Worm (Caenorhabditis elegans) whole organism, L4 larva: Measurements from ENCODE around the gene Y46E12A.5.
"Not testable (repeated sequence)": the region's sequence is repeated elsewhere in the genome, so short reads cannot be mapped to it uniquely, and the experiment has no call there.

ENCODE experiments used
- F26F4.8 ChIP-seq: fragments of 200-800 bp; sonication (Bioruptor generic); conservative IDR thresholded peaks from 2 replicates; pipeline ENCODE4 v1.3.6; 2022; ENCODE audit warnings: missing genetic modification characterization, missing compliant biosample characterization
- aha-1 ChIP-seq: fragments of 150-350 bp; peaks from one replicate; lab custom pipeline; 2014; ENCODE audit warnings: missing biosample characterization, missing genetic modification characterization
- nhr-111 ChIP-seq: fragments of 200-800 bp; sonication (Bioruptor generic); optimal IDR thresholded peaks from 2 replicates; lab custom pipeline; 2018; ENCODE audit warnings: mild to moderate bottlenecking, missing genetic modification characterization, missing compliant biosample characterization
- pha-4 ChIP-seq, 2 experiments: fragments of 150-350 bp in 1 of 2; fragments of 200-800 bp in 1 of 2; sonication (Bioruptor generic) in 1 of 2; IDR thresholded peaks in 1 of 2; optimal IDR thresholded peaks in 1 of 2; 2 replicates each; pipeline versions ENCODE4 v1.3.6 to Lab custom; 2014 to 2022; ENCODE audit warnings: missing genetic modification characterization in 2 of 2, missing genetic modification reagents in 2 of 2, missing biosample characterization in 1 of 2, missing compliant biosample characterization in 1 of 2
- tra-1 ChIP-seq: fragments of 200-800 bp; sonication (Bioruptor generic); IDR thresholded peaks from 2 replicates; pipeline ENCODE4 v1.3.6; 2022; ENCODE audit warnings: missing genetic modification reagents, missing genetic modification characterization, missing compliant biosample characterization

- not testable (repeated sequence) for TF ChIP-seq nhr-111 (GFP tag; lab: Kevin White, UChicago); pha-4 (GFP tag; IDR thresholded peaks at IDR 0.05; lab: Robert Waterston, UW); pha-4 (tag; optimal IDR thresholded peaks at IDR 0.05; lab: Kevin White, UChicago); F26F4.8 (GFP tag; lab: Robert Waterston, UW); tra-1; aha-1 (tag; lab: Kevin White, UChicago)
Observed at ce11 chrIII:1807297-1807935, 49.4 kb upstream of the Y46E12A.5 start.
